Fruit fly (Drosophila melanogaster): Measurements from ENCODE around the gene CG14451.
A peak's percentile ranks its signal among the peaks of the same experiment; 100 is the strongest.
"Not testable (repeated sequence)": the region's sequence is repeated elsewhere in the genome, so short reads cannot be mapped to it uniquely, and the experiment has no call there.

Gene CG14451

DNA sequence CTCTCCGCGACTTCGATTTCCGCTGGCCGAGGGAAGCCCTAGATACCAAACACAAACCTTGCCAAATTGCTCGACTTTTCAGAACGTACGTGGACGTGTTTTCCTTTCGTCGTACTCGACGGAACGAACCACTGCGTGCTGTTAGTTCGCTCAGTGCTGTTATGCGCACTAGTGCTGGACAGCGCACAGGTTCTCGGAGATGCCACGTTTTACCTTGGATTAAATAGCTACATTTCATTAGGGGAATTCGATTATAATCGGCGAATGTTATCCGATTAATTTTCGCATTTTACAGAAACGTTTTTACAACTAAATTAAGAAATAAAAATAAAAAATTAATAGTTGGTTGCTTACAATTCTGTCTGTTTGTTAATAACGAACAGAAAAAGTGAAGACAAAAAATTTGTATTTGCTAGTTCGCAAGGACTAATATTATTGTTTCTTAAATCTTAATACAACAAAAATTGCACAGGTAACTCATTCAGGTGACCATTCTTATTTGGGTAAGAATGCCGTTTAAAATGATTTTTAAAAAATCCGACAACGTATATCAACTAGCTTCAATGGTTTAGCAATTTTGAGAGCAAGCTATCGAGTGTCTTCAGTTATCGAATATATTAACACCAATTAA, 4.6 kb downstream of the CG14451 start, which contains the start of the genes ArfGAP3 and CG32452 (continued):
- TF ChIP-seq Hr51 (GFP tag; optimal IDR thresholded peaks at IDR 0.05) (peak; percentile 52 to 75), CG3838 (GFP tag; optimal IDR thresholded peaks at IDR 0.05) (peak; percentile 54), sens-2 (GFP tag; IDR thresholded peaks at IDR 0.05) (no peak), NfI (GFP tag; optimal IDR thresholded peaks at IDR 0.05) (peak; percentile 67), Dip2 (GFP tag; IDR thresholded peaks at IDR 0.05) (no peak), btn (GFP tag; optimal IDR thresholded peaks at IDR 0.05) (no peak), Ssrp (tag; optimal IDR thresholded peaks at IDR 0.05) (peak; percentile 63), tll (GFP tag; optimal IDR thresholded peaks at IDR 0.05) (no peak), CG7786 (GFP tag; optimal IDR thresholded peaks at IDR 0.05) (peak; percentile 39), Usf (GFP tag; optimal IDR thresholded peaks at IDR 0.05) (peak; percentile 41), CG17912 (GFP tag; optimal IDR thresholded peaks at IDR 0.05) (peak; percentile 67), D (optimal IDR thresholded peaks at IDR 0.05) (no peak), D (GFP tag; optimal IDR thresholded peaks at IDR 0.05) (peak; percentile 40), Dfd (GFP tag; optimal IDR thresholded peaks at IDR 0.05) (no peak), cg (GFP tag; optimal IDR thresholded peaks at IDR 0.05) (no peak), Hr3 (GFP tag; optimal IDR thresholded peaks at IDR 0.05) (peak; percentile 67), esg (GFP tag; conservative IDR thresholded peaks at IDR 0.05) (peak; percentile 51; the same call in 1 of the 2 replicates), CG32772 (GFP tag; IDR thresholded peaks at IDR 0.05) (0 out of 2 replicates have a peak, but pooled peaks have one; percentile 41), Abd-B (GFP tag; optimal IDR thresholded peaks at IDR 0.05) (peak; percentile 60), Dll (GFP tag; IDR thresholded peaks at IDR 0.05; ENCODE audit: partially characterized antibody) (peak; percentile 86), CG17829 (tag; optimal IDR thresholded peaks at IDR 0.05) (peak; percentile 82), CoRest (tag; optimal IDR thresholded peaks at IDR 0.05) (peak; percentile 84)

DNA sequence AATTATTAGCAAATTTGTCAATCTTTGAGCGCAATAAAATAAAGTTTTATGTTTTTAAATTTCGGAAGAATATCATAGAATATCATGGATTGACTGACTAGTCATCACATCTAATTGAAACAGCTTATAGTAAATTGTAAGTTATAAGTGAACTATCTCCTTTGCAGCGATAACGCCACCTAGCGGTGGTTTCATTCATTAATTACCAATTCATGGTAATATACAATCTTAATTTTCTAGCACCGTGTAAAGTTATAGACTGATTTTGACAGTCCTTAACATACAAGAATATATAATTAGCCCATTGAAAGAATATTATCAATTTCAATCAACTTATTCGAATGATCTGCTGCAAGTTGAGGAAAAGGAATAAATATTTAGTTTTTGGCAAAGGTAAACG, 8.3 kb downstream of the CG14451 start:
- TF ChIP-seq Dip2 (GFP tag; IDR thresholded peaks at IDR 0.05) (peak; percentile 61), CTCF (GFP tag; optimal IDR thresholded peaks at IDR 0.05) (peak; percentile 88), CG15601 (tag; optimal IDR thresholded peaks at IDR 0.05) (peak; percentile 93), stwl (tag; optimal IDR thresholded peaks at IDR 0.05) (peak; percentile 12), CG30431 (GFP tag; optimal IDR thresholded peaks at IDR 0.05) (no peak)

DNA sequence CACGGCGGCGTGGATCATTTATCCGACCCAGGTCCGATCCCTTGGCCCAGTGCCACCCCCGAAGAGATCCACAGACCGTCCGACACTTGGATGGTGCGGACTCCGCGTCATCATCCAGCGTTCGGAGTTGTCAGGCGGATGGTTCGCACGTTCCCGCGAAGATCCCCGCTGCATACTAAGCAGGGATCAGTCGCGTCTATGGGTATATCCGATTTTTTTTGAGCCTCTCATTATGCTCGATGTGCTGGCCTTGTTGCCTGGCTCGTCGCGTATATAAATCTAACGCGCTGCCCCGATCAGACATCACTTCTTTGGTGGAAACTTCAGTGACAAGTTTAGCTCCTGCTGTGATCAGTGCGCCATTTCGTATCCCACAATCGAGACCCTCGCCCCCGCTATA, 10.0 kb downstream of the CG14451 start, which contains the start of gene CG11370:
Gene CG11370 (plus strand): TSS at position 301 of the 400 bp plus-strand sequence.
- TF ChIP-seq CG11456 (GFP tag; IDR thresholded peaks at IDR 0.05) (0 out of 3 replicates have a peak, but pooled peaks have one; percentile 22), CG6813 (GFP tag; optimal IDR thresholded peaks at IDR 0.05) (no peak)

DNA sequence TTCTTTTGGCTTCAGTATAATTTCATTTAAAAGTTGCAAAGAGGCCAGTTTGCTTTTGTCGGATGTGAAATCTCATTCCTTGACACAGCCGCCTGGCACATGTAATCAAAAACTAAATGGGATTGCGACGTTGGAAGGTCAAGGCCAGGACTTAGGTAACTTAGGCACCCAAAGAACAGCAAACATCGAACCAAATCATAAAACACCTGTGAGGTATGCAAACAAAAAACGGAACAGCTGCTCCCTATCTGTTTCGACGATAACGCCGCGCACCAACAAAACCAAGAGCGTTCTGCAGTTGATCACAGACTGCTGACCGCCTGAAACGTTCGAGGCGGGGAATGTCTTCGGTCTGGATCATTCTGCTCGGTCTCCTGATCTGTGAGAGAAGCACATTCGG, 22.8 kb downstream of the CG14451 start, which contains the start of gene CG45116:
Gene CG45116 (plus strand): TSS at position 301 of the 400 bp plus-strand sequence.
- peak in 1 of 2 experiments; percentile 18 for TF ChIP-seq tll (GFP tag; optimal IDR thresholded peaks at IDR 0.05)
- TF ChIP-seq ac (GFP tag; optimal IDR thresholded peaks at IDR 0.05): peak; percentile 37
- TF ChIP-seq Poxn (GFP tag; IDR thresholded peaks at IDR 0.05): no peak
- 0 out of 3 replicates have a peak, but pooled peaks have one; percentile 34 for TF ChIP-seq CG2199 (GFP tag; IDR thresholded peaks at IDR 0.05)
- peak; percentile 58 for TF ChIP-seq twi (tag; optimal IDR thresholded peaks at IDR 0.05)

DNA sequence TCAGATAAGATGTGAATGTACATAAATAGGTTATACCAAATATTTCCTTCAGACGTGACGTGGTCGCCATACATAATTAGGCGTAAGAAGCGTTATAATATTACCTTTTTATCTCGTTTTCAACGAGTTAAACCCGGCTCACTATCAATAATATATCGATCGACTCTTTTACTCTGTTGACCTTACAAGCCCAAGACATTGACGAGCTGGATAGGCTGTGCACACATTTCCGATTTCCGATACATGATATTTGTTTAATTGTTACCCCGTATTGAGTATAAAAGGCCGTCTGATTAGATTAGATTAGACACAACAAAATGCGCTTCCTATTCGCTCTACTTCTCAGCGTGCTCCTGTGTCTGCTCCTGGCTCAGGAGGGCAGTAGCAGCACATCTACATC, 25.0 kb downstream of the CG14451 start, which contains the start of gene CG32453:
Gene CG32453 (plus strand): TSS at position 301 of the 400 bp plus-strand sequence.
- TF ChIP-seq bcd (GFP tag; optimal IDR thresholded peaks at IDR 0.05); run (tag; optimal IDR thresholded peaks at IDR 0.05); Oli (tag; optimal IDR thresholded peaks at IDR 0.05): not testable (repeated sequence)
